Fruit fly (Drosophila melanogaster) whole organism, prepupa: ENCODE results near the gene Pif1B.

Source experiments
- CG10631 ChIP-seq: fragments of 200-800 bp; sonication (Bioruptor generic); optimal IDR thresholded peaks from 2 replicates; lab custom pipeline; 2016; ENCODE audit warnings: missing biosample characterization, missing genetic modification characterization
- CG11294 ChIP-seq: fragments of 200-800 bp; sonication (Bioruptor generic); IDR thresholded peaks from 2 replicates; pipeline ENCODE4 v1.3.6; 2022; ENCODE audit warnings: missing biosample characterization, missing genetic modification characterization
- CG11762 ChIP-seq: fragments of 200-800 bp; sonication (Bioruptor generic); optimal IDR thresholded peaks from 3 replicates; lab custom pipeline; 2016; ENCODE audit warnings: missing biosample characterization, missing genetic modification characterization; ENCODE audit not compliant: insufficient read depth
- CG11902 ChIP-seq: fragments of 200-800 bp; sonication (Bioruptor generic); optimal IDR thresholded peaks from 3 replicates; lab custom pipeline; 2016; ENCODE audit warnings: missing biosample characterization, missing genetic modification characterization
- CG15336 ChIP-seq: fragments of 200-800 bp; sonication (Bioruptor generic); IDR thresholded peaks from 2 replicates; pipeline ENCODE4 v1.3.6; 2022; ENCODE audit warnings: missing biosample characterization, missing genetic modification characterization
- CG1621 ChIP-seq: fragments of 200-800 bp; sonication (Bioruptor generic); optimal IDR thresholded peaks from 3 replicates; lab custom pipeline; 2018; ENCODE audit warnings: missing biosample characterization, mild to moderate bottlenecking, missing genetic modification characterization
- CG16779 ChIP-seq: fragments of 200-800 bp; sonication (Bioruptor generic); optimal IDR thresholded peaks from 3 replicates; lab custom pipeline; 2017; ENCODE audit warnings: missing biosample characterization, mild to moderate bottlenecking, missing genetic modification characterization
- CG3032 ChIP-seq: fragments of 200-800 bp; optimal IDR thresholded peaks from 2 replicates; lab custom pipeline; 2019; ENCODE audit warnings: missing biosample characterization, mild to moderate bottlenecking, missing genetic modification characterization, moderate library complexity
- CG34406 ChIP-seq: fragments of 200-800 bp; sonication (Bioruptor generic); optimal IDR thresholded peaks from 3 replicates; lab custom pipeline; 2016; ENCODE audit warnings: missing biosample characterization, missing genetic modification characterization
- CG3919 ChIP-seq: fragments of 200-800 bp; sonication (Bioruptor generic); optimal IDR thresholded peaks from 3 replicates; lab custom pipeline; 2016; ENCODE audit warnings: missing biosample characterization, missing genetic modification characterization
- CG4318 ChIP-seq: fragments of 200-800 bp; sonication (Bioruptor generic); optimal IDR thresholded peaks from 3 replicates; lab custom pipeline; 2017; ENCODE audit warnings: missing biosample characterization, mild to moderate bottlenecking, missing genetic modification characterization
- CG6163 ChIP-seq: fragments of 200-800 bp; sonication (Bioruptor generic); IDR thresholded peaks from 3 replicates; pipeline ENCODE4 v1.3.6; 2022; ENCODE audit warnings: missing biosample characterization, missing genetic modification characterization
- CG6276 ChIP-seq: fragments of 200-800 bp; sonication (Bioruptor generic); optimal IDR thresholded peaks from 2 replicates; lab custom pipeline; 2017; ENCODE audit warnings: missing biosample characterization, mild to moderate bottlenecking, missing genetic modification characterization
- CG6792 ChIP-seq: fragments of 200-800 bp; sonication (Bioruptor generic); optimal IDR thresholded peaks from 3 replicates; lab custom pipeline; 2016; ENCODE audit warnings: missing biosample characterization, missing genetic modification characterization
- CG7368 ChIP-seq: fragments of 200-800 bp; sonication (Bioruptor generic); optimal IDR thresholded peaks from 3 replicates; lab custom pipeline; 2016; ENCODE audit warnings: missing biosample characterization, missing genetic modification characterization
- CG8119 ChIP-seq: fragments of 200-800 bp; sonication (Bioruptor generic); IDR thresholded peaks from 3 replicates; pipeline ENCODE4 v1.3.6; 2022; ENCODE audit warnings: missing biosample characterization, missing genetic modification characterization
- CG8632 ChIP-seq: fragments of 200-800 bp; sonication (Bioruptor generic); optimal IDR thresholded peaks from 3 replicates; lab custom pipeline; 2016; ENCODE audit warnings: missing biosample characterization, missing genetic modification characterization
- Ets21C ChIP-seq: fragments of 200-800 bp; sonication (Bioruptor generic); optimal IDR thresholded peaks from 3 replicates; lab custom pipeline; 2016; ENCODE audit warnings: missing biosample characterization, missing genetic modification characterization
- Ets96B ChIP-seq: fragments of 200-800 bp; optimal IDR thresholded peaks from 2 replicates; lab custom pipeline; 2019; ENCODE audit warnings: missing biosample characterization, mild to moderate bottlenecking, missing genetic modification characterization, moderate library complexity
- Gug ChIP-seq: fragments of 200-800 bp; sonication (Bioruptor generic); IDR thresholded peaks from 2 replicates; pipeline ENCODE4 v1.3.6; 2022; ENCODE audit warnings: missing biosample characterization, missing genetic modification characterization
- Hr38 ChIP-seq: sonication (Bioruptor generic); optimal IDR thresholded peaks from 2 replicates; lab custom pipeline; 2016; ENCODE audit warnings: missing biosample characterization, missing genetic modification characterization
- Hr4 ChIP-seq: fragments of 200-800 bp; sonication (Bioruptor generic); optimal IDR thresholded peaks from 3 replicates; lab custom pipeline; 2016; ENCODE audit warnings: missing biosample characterization, missing genetic modification characterization
- Met ChIP-seq: fragments of 200-800 bp; sonication (Bioruptor generic); optimal IDR thresholded peaks from 3 replicates; lab custom pipeline; 2016; ENCODE audit warnings: missing biosample characterization, missing genetic modification characterization
- OdsH ChIP-seq: fragments of 200-800 bp; sonication (Bioruptor generic); optimal IDR thresholded peaks from 3 replicates; lab custom pipeline; 2016; ENCODE audit warnings: missing biosample characterization, missing genetic modification characterization
- Sox14 ChIP-seq: fragments of 200-800 bp; sonication (Bioruptor generic); optimal IDR thresholded peaks from 3 replicates; lab custom pipeline; 2016; ENCODE audit warnings: missing biosample characterization, missing genetic modification characterization
- Sox15 ChIP-seq: fragments of 200-800 bp; sonication (Bioruptor generic); optimal IDR thresholded peaks from 3 replicates; lab custom pipeline; 2016; ENCODE audit warnings: missing biosample characterization, missing genetic modification characterization
- achi ChIP-seq: fragments of 200-800 bp; sonication (Bioruptor generic); optimal IDR thresholded peaks from 3 replicates; lab custom pipeline; 2016; ENCODE audit warnings: missing biosample characterization, missing genetic modification characterization
- acj6 ChIP-seq: fragments of 200-800 bp; sonication (Bioruptor generic); optimal IDR thresholded peaks from 3 replicates; lab custom pipeline; 2016; ENCODE audit warnings: missing biosample characterization, missing genetic modification characterization
- cyc ChIP-seq: fragments of 200-800 bp; sonication (Bioruptor generic); optimal IDR thresholded peaks from 3 replicates; lab custom pipeline; 2016; ENCODE audit warnings: missing biosample characterization, missing genetic modification characterization
- dsx ChIP-seq: fragments of 200-800 bp; optimal IDR thresholded peaks from 3 replicates; lab custom pipeline; 2019; ENCODE audit warnings: missing biosample characterization, mild to moderate bottlenecking, missing genetic modification characterization, moderate library complexity; ENCODE audit not compliant: poor library complexity, severe bottlenecking
- esn ChIP-seq: fragments of 200-800 bp; sonication (Bioruptor generic); optimal IDR thresholded peaks from 2 replicates; lab custom pipeline; 2016; ENCODE audit warnings: missing biosample characterization, mild to moderate bottlenecking, missing genetic modification characterization, moderate library complexity
- fd59A ChIP-seq: fragments of 200-800 bp; sonication (Bioruptor generic); optimal IDR thresholded peaks from 2 replicates; lab custom pipeline; 2017; ENCODE audit warnings: missing biosample characterization, mild to moderate bottlenecking, missing genetic modification characterization, missing genetic modification reagents
- fd85E ChIP-seq: fragments of 200-800 bp; sonication (Bioruptor generic); optimal IDR thresholded peaks from 3 replicates; lab custom pipeline; 2016; ENCODE audit warnings: missing biosample characterization, missing genetic modification characterization
- fkh ChIP-seq: fragments of 200-800 bp; sonication (Bioruptor generic); optimal IDR thresholded peaks from 3 replicates; lab custom pipeline; 2017; ENCODE audit warnings: missing biosample characterization, mild to moderate bottlenecking, missing genetic modification characterization, moderate library complexity
- lz ChIP-seq: fragments of 200-800 bp; sonication (Bioruptor generic); optimal IDR thresholded peaks from 3 replicates; lab custom pipeline; 2016; ENCODE audit warnings: missing biosample characterization, missing genetic modification characterization
- salr ChIP-seq, 2 experiments: fragments of 200-800 bp; sonication (Bioruptor generic); optimal IDR thresholded peaks; 3 replicates each; lab custom pipeline; 2016 to 2018; ENCODE audit warnings: missing biosample characterization in 2 of 2, missing genetic modification characterization in 2 of 2, mild to moderate bottlenecking in 1 of 2
- spab ChIP-seq: fragments of 200-800 bp; sonication (Bioruptor generic); optimal IDR thresholded peaks from 2 replicates; lab custom pipeline; 2017; ENCODE audit warnings: missing biosample characterization, mild to moderate bottlenecking, missing genetic modification characterization, missing genetic modification reagents
- svp ChIP-seq: fragments of 200-800 bp; sonication (Bioruptor generic); peaks from one replicate; lab custom pipeline; 2016; ENCODE audit warnings: missing biosample characterization, missing genetic modification characterization
- vri ChIP-seq: fragments of 200-800 bp; sonication (Bioruptor generic); optimal IDR thresholded peaks from 3 replicates; lab custom pipeline; 2016; ENCODE audit warnings: missing biosample characterization, mild to moderate bottlenecking, missing genetic modification characterization

The Pif1B gene

dm6 chr3R:8780689-8781088, 20.3 kb downstream of the Pif1B start, which contains the start of gene CG33189:
Gene CG33189 (minus strand): TSS chr3R:8780789.
- TF ChIP-seq achi (GFP tag; lab: Kevin White, UChicago) (no peak), CG11762 (GFP tag; lab: Kevin White, UChicago) (no peak), svp (GFP tag; lab: Kevin White, UChicago) (no peak), fkh (GFP tag; lab: Kevin White, UChicago) (no peak), CG15336 (GFP tag; lab: Robert Waterston, UW) (no peak), cyc (GFP tag; lab: Kevin White, UChicago) (no peak), CG10631 (GFP tag; lab: Kevin White, UChicago) (no peak), Sox15 (GFP tag; lab: Kevin White, UChicago) (no peak), dsx (GFP tag; lab: Kevin White, UChicago) (no peak), CG4318 (GFP tag; lab: Kevin White, UChicago) (no peak), CG6792 (GFP tag; lab: Kevin White, UChicago) (no peak), CG3032 (tag; lab: Kevin White, UChicago) (no peak), CG6163 (GFP tag; lab: Robert Waterston, UW) (no peak), OdsH (GFP tag; lab: Kevin White, UChicago) (no peak), CG3919 (GFP tag; lab: Kevin White, UChicago) (no peak)

DNA sequence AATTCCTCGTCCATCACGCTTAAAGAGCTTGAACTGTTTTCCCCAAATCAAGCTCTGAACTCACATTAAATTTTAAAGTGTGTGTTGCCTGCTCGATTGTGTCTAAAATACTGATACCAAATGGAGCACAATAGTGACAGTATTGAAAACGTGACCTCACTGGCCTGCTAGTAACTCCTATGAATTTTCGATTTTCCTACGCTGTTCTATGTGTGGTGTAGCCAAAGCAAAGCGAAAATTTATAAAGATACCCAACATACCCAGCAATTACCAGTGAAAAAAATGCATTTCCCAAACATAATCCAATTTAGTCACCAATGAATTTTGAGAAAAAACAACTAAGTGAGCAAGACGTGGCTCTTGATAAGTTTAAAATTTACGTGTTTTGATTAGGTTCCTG, 21.2 kb downstream of the Pif1B start, which contains the start of gene CG33191:
Gene CG33191 (minus strand): TSS at position 101 of the 400 bp plus-strand sequence.
- TF ChIP-seq CG6276 (GFP tag; lab: Kevin White, UChicago) (no peak), CG34406 (no peak), CG7368 (no peak), Gug (GFP tag; lab: Robert Waterston, UW) (no peak), vri (no peak), achi (GFP tag; lab: Kevin White, UChicago) (no peak), fd85E (no peak), CG10631 (GFP tag; lab: Kevin White, UChicago) (no peak), salr (GFP tag; optimal IDR thresholded peaks at IDR 0.05; lab: Kevin White, UChicago) (no peak), CG8119 (GFP tag; lab: Robert Waterston, UW) (no peak)

DNA sequence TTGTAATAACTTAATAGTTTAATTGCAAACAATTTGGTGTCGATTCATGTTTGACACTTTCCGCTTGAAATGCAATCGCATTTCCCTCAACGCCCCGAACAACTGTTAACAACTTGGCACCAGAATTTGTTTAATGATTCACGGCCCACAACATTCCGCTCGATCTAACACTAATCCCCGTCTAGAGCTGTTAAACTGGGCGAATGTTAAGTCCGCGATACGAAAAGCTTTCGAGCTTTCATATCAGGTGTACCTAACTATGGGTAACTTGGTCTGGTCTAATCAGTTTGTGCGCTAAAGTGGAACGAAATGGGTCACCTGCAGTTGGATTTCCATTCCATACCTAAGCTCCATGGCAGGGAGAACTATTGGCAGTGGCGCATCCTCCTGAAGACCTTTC, 27.8 kb downstream of the Pif1B start, which contains the start of gene CG34301:
Gene CG34301 (plus strand): TSS at position 301 of the 400 bp plus-strand sequence.
- TF ChIP-seq CG11294 (GFP tag; lab: Robert Waterston, UW) (no peak), CG16779 (tag; lab: Kevin White, UChicago) (no peak), CG7368 (no peak), OdsH (GFP tag; lab: Kevin White, UChicago) (no peak), fd85E (no peak), cyc (GFP tag; lab: Kevin White, UChicago) (no peak), fkh (GFP tag; lab: Kevin White, UChicago) (no peak), lz (GFP tag; lab: Kevin White, UChicago) (no peak), Gug (GFP tag; lab: Robert Waterston, UW) (no peak), CG6792 (GFP tag; lab: Kevin White, UChicago) (no peak), Sox15 (GFP tag; lab: Kevin White, UChicago) (no peak), Ets96B (tag; lab: Kevin White, UChicago) (no peak), fd59A (GFP tag; lab: Kevin White, UChicago) (no peak), Hr4 (GFP tag; lab: Kevin White, UChicago) (no peak), CG1621 (tag; lab: Kevin White, UChicago) (no peak), CG34406 (no peak)

dm6 chr3R:8772591-8772990, 28.4 kb downstream of the Pif1B start, which contains the start of gene CG13318:
Gene CG13318 (minus strand): TSS chr3R:8772691.
- TF ChIP-seq CG3032 (tag; lab: Kevin White, UChicago) (no peak), CG8632 (GFP tag; lab: Kevin White, UChicago) (no peak), Hr4 (GFP tag; lab: Kevin White, UChicago) (no peak), CG11902 (GFP tag; lab: Kevin White, UChicago) (no peak), Met (no peak), acj6 (GFP tag; lab: Kevin White, UChicago) (no peak), fd59A (GFP tag; lab: Kevin White, UChicago) (no peak), CG6792 (GFP tag; lab: Kevin White, UChicago) (no peak), CG15336 (GFP tag; lab: Robert Waterston, UW) (no peak), Sox14 (no peak), CG7368 (no peak), spab (GFP tag; lab: Kevin White, UChicago) (no peak), esn (no peak), Ets21C (no peak), CG16779 (tag; lab: Kevin White, UChicago) (no peak), Hr38 (no peak), CG6276 (GFP tag; lab: Kevin White, UChicago) (no peak)
- TF ChIP-seq, all 60 proteins: peak for 0
